Worm (Caenorhabditis elegans) whole organism, L2 larva: ENCODE measurements around the gene K02D10.1.

Experiments
- mdl-1 ChIP-seq, 2 experiments: fragments of 150-350 bp in 1 of 2; sonication (generic microtip) in 1 of 2; optimal IDR thresholded peaks; 2 replicates each; lab custom pipeline; 2017; ENCODE audit warnings: missing biosample characterization in 2 of 2, missing genetic modification characterization in 2 of 2
- unc-55 ChIP-seq: fragments of 150-350 bp; sonication (generic microtip); optimal IDR thresholded peaks from 3 replicates; lab custom pipeline; 2014; ENCODE audit warnings: missing biosample characterization, missing genetic modification reagents, missing genetic modification characterization

DNA sequence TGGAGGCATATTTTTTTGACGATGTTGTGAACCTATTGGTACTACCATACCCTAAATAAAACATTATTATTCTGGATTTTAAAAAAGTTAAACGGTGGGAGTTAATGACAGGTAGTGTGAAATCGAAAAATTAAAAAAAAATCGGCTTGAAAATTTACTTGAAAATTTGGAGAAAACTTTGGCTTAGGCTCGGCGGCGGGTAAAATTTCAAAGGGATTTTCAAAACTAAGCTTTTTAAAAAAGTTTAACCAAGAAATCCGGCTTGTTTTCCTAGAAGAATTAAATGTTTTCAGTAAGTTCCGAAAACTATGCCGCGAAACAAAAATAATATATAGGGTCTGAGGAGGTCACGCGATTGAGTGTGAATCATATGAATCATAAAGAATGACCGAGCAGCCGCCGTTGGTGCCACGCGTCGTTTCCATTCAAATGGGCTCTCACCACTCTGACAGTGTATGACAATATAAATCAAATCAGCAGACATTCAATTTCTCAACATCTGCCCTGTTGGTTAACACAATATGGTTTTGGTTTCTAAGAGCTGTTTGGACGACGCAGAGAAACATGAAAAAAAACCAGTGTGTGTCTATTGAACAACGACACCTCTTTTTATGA, 8.2 kb upstream of the K02D10.1 start, which contains the start of gene aak-1:
- TF ChIP-seq mdl-1 (tag; optimal IDR thresholded peaks at IDR 0.05; lab: Kevin White, UChicago), result no peak
- TF ChIP-seq unc-55 (GFP tag; lab: Kevin White, UChicago), result no peak
